Worm (Caenorhabditis elegans): ENCODE measurements around the gene srg-37.

DNA sequence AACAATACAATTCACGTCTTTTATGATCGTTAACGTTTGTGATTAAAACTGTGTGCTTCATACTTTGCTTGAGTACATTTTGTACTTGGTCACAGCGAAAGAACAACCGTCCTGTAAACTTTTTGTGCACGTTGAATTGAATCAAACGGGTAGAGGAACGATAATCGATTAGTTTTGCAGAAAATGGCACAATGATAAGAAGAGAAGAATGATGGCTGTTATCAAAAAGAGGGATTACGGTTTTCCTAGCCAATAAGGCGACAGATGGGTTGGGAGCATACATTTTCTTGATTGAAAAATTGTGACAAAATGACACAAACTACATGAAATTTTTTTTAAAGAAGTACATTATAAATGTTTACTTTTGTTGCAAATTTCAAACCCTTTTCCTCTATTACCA, 40.6 kb downstream of the srg-37 start:
- TF ChIP-seq tbx-2 (tag; optimal IDR thresholded peaks at IDR 0.05) (no peak), ceh-30 (tag; optimal IDR thresholded peaks at IDR 0.05) (no peak), ceh-14 (tag; optimal IDR thresholded peaks at IDR 0.05) (no peak)
